Worm (Caenorhabditis elegans): ENCODE results near the gene acdh-8.

acdh-8 gene

DNA sequence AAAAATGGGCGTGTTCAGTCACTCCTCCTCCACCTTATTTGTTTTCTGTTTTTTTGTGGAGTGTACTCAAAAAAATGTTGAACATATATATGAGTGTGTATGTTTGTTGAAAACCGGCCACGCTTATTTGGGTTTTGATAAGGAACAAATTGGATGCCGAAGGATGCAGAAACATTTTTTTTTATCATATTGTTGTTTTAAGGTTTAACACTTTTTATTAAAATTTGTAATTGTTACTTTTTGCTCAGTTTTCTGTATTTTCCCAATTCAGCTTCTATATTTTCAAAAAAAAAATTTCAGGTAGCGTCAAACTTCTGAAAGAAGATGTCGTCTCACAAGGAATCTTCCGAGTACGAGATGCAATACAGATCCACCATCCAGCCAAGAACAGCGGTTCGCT, 29.0 kb upstream of the acdh-8 start, which contains the start of gene ifb-1:
Gene ifb-1, plus strand, starts transcription at position 301 of the 400 bp plus-strand sequence.
- TF ChIP-seq B0310.2 (tag; optimal IDR thresholded peaks at IDR 0.05) (no peak), hnd-1 (tag; optimal IDR thresholded peaks at IDR 0.05) (no peak), sea-1 (GFP tag; conservative IDR thresholded peaks at IDR 0.05) (no peak)

DNA sequence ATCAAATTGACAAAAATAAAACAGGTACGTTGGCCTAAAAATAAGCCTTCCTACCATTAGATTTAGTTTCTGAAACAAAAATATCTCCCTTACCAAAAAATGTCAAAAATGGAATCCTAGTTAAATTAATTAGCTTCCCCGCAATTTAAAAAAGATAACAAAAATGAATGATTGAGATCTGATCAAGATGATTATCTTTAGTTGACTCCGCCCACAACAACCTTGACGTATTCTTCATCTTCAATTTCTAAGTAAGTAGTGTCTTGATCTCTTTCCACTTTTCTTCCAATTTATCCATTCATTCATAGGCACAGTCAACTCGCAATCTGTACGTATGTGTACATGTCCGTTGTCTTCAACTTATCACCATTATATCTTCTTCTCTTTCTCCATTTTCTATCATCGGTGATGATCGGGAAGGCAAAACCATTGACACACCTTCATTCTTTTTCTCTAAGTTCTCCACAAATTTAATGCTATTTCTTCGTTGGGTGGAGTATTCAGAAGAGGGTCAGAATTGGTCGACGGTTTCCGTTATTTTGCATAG, 25.9 kb upstream of the acdh-8 start:
- TF ChIP-seq sea-1 (GFP tag; conservative IDR thresholded peaks at IDR 0.05) (no peak), ets-7 (tag; optimal IDR thresholded peaks at IDR 0.05) (no peak), ama-1 (optimal IDR thresholded peaks at IDR 0.05) (no peak), scrt-1 (GFP tag; IDR thresholded peaks at IDR 0.05) (no peak), B0310.2 (tag; optimal IDR thresholded peaks at IDR 0.05) (no peak), hmbx-1 (tag; optimal IDR thresholded peaks at IDR 0.05) (no peak), F13C5.2 (tag; optimal IDR thresholded peaks at IDR 0.05) (no peak), ceh-13 (GFP tag; optimal IDR thresholded peaks at IDR 0.05) (no peak), hmg-4 (GFP tag; optimal IDR thresholded peaks at IDR 0.05) (no peak), pes-1 (GFP tag; IDR thresholded peaks at IDR 0.05) (no peak), hnd-1 (tag; optimal IDR thresholded peaks at IDR 0.05) (no peak), tbx-37 (GFP tag; conservative IDR thresholded peaks at IDR 0.05) (no peak), ceh-36 (tag; optimal IDR thresholded peaks at IDR 0.05) (no peak), aly-1 (tag; optimal IDR thresholded peaks at IDR 0.05) (no peak), tbx-11 (GFP tag; IDR thresholded peaks at IDR 0.05) (no peak), tra-4 (tag; optimal IDR thresholded peaks at IDR 0.05) (no peak), flt-1 (GFP tag; IDR thresholded peaks at IDR 0.05) (no peak)

DNA sequence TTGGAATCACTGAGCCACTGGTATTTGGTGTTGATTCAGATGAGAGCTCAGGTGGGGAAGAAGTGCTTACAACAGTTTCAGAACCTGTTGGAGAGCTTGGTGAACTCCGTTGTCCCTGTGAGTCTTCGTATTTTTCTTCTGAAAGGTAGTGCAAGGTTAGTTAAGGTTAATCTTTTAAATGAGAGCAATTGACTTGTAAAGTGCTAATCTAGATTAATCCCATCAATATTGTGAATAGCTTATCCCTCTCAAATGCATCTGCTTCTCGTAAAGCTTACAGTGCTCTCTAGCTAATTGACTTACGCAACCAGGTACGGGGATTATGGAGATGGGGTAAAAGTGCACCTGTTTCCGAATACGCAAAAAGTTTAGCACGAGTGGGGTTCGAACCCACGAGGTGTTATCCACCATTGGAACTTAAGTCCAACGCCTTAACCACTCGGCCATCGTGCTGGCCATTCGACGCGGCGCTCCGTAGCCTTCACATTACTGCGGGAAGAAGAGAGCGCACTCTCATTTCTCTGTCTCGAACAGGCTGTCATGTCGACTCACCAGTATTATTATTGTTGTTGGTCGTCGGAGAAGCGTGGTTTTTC, 21.6 kb upstream of the acdh-8 start:
- TF ChIP-seq aly-1 (tag; optimal IDR thresholded peaks at IDR 0.05): no peak
- peak; percentile 66 for TF ChIP-seq F13C5.2 (tag; optimal IDR thresholded peaks at IDR 0.05)
- peak; percentile 62 for TF ChIP-seq hmg-4 (GFP tag; optimal IDR thresholded peaks at IDR 0.05)
- no peak for TF ChIP-seq tra-4 (tag; optimal IDR thresholded peaks at IDR 0.05)
- TF ChIP-seq tbx-11 (GFP tag; IDR thresholded peaks at IDR 0.05): peak; percentile 78
- TF ChIP-seq ama-1 (optimal IDR thresholded peaks at IDR 0.05): no peak
- peak; percentile 47 for TF ChIP-seq B0310.2 (tag; optimal IDR thresholded peaks at IDR 0.05)
- TF ChIP-seq hmbx-1 (tag; optimal IDR thresholded peaks at IDR 0.05): no peak
- no peak for TF ChIP-seq sea-1 (GFP tag; conservative IDR thresholded peaks at IDR 0.05)
- no peak for TF ChIP-seq ets-7 (tag; optimal IDR thresholded peaks at IDR 0.05)
- peak; percentile 59 for TF ChIP-seq hnd-1 (tag; optimal IDR thresholded peaks at IDR 0.05)
- peak; percentile 64 for TF ChIP-seq tbx-37 (GFP tag; conservative IDR thresholded peaks at IDR 0.05)
- peak; percentile 56; the same call in 1 of the 2 replicates for TF ChIP-seq flt-1 (GFP tag; IDR thresholded peaks at IDR 0.05)
- TF ChIP-seq scrt-1 (GFP tag; IDR thresholded peaks at IDR 0.05): peak; percentile 75
- peak; percentile 38 for TF ChIP-seq ceh-13 (GFP tag; optimal IDR thresholded peaks at IDR 0.05)
- TF ChIP-seq ceh-36 (tag; optimal IDR thresholded peaks at IDR 0.05): peak; percentile 89
- peak; percentile 78 for TF ChIP-seq pes-1 (GFP tag; IDR thresholded peaks at IDR 0.05)

- TF ChIP-seq scrt-1 (GFP tag; IDR thresholded peaks at IDR 0.05): no peak
- no peak for TF ChIP-seq B0310.2 (tag; optimal IDR thresholded peaks at IDR 0.05)
- no peak for TF ChIP-seq F13C5.2 (tag; optimal IDR thresholded peaks at IDR 0.05)
- TF ChIP-seq tbx-11 (GFP tag; IDR thresholded peaks at IDR 0.05): no peak
- no peak for TF ChIP-seq ceh-13 (GFP tag; optimal IDR thresholded peaks at IDR 0.05)
- no peak for TF ChIP-seq sea-1 (GFP tag; conservative IDR thresholded peaks at IDR 0.05)
- TF ChIP-seq ets-7 (tag; optimal IDR thresholded peaks at IDR 0.05): no peak
- TF ChIP-seq ceh-36 (tag; optimal IDR thresholded peaks at IDR 0.05): no peak
- no peak for TF ChIP-seq tbx-37 (GFP tag; conservative IDR thresholded peaks at IDR 0.05)
- no peak for TF ChIP-seq aly-1 (tag; optimal IDR thresholded peaks at IDR 0.05)
- TF ChIP-seq ama-1 (optimal IDR thresholded peaks at IDR 0.05): no peak
- TF ChIP-seq pes-1 (GFP tag; IDR thresholded peaks at IDR 0.05): no peak
Measured at ce11 chrII:5774120-5774519, 20.2 kb upstream of the acdh-8 start, which contains the start of the genes dmd-5 and F10C1.1. dmd-5 (minus strand) TSS chrII:5774220. F10C1.1 (plus strand) TSS chrII:5774229.

DNA sequence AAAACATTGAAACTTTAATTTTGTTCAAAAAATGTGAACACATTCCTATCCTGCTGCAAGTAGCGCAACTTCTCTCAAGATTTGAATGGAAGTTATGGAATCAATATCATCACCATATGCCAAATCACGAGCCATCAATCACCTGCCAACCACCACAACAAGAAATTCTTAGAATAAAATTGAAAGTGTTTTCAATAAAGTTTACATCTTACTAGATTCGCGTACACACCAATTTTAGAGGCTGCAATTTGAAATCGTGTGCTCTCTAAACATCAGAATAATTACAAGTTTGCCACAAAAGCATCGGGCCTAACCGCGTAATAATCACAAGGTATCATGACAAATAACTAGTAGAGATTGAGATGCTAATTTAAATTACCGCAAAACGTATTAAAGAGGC, 19.4 kb upstream of the acdh-8 start:
- TF ChIP-seq ceh-36 (tag; optimal IDR thresholded peaks at IDR 0.05) (no peak), scrt-1 (GFP tag; IDR thresholded peaks at IDR 0.05) (no peak), sea-1 (GFP tag; conservative IDR thresholded peaks at IDR 0.05) (no peak)

DNA sequence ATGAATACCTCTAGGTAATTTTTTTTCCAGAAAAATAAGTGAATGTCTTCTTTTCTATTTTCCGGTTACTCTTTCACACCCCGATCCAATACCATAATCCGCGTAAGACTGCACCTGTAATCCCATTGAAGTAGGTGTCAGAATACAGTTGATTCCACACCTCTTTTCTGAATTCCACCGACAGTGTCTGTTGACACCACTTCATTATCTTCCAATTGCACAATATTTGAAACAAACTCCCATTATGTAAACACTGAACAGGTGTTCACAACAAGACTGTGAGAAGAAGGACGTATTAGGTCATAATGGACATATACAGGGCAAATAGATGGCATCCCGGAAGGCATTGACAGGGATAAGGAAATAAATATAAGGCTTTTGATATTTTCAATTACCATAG, 16.9 kb upstream of the acdh-8 start:
- no peak for TF ChIP-seq tbx-37 (GFP tag; conservative IDR thresholded peaks at IDR 0.05)
- TF ChIP-seq ama-1 (optimal IDR thresholded peaks at IDR 0.05): no peak
- no peak for TF ChIP-seq aly-1 (tag; optimal IDR thresholded peaks at IDR 0.05)
- no peak for TF ChIP-seq scrt-1 (GFP tag; IDR thresholded peaks at IDR 0.05)
- TF ChIP-seq hmbx-1 (tag; optimal IDR thresholded peaks at IDR 0.05): no peak
- TF ChIP-seq tra-4 (tag; optimal IDR thresholded peaks at IDR 0.05): no peak
- no peak for TF ChIP-seq tbx-11 (GFP tag; IDR thresholded peaks at IDR 0.05)
- TF ChIP-seq ceh-13 (GFP tag; optimal IDR thresholded peaks at IDR 0.05): no peak
- no peak for TF ChIP-seq ets-7 (tag; optimal IDR thresholded peaks at IDR 0.05)

DNA sequence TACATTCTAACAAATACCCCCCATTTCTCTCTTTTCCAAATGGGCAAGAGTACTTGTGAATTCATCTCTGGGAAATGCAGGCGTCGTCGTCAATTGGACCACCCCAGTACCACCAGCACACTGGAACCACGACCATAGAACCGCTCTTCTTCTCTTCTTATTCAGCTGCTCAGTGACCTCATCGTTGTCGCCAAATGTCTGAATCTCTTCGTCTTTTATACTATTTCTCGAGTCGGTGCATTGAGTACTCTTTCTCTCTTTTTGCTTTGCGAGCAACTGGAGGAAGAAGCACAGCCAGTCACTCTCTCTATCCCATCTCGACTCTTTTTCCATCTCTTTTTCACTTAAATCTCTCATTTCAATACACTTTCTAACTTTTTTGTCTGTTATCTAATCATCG, 14.4 kb upstream of the acdh-8 start:
- peak; percentile 18 for TF ChIP-seq F13C5.2 (tag; optimal IDR thresholded peaks at IDR 0.05)
- no peak for TF ChIP-seq ceh-13 (GFP tag; optimal IDR thresholded peaks at IDR 0.05)
